Fruit fly (Drosophila melanogaster): ENCODE data around the gene CG2211.

Gene CG2211

DNA sequence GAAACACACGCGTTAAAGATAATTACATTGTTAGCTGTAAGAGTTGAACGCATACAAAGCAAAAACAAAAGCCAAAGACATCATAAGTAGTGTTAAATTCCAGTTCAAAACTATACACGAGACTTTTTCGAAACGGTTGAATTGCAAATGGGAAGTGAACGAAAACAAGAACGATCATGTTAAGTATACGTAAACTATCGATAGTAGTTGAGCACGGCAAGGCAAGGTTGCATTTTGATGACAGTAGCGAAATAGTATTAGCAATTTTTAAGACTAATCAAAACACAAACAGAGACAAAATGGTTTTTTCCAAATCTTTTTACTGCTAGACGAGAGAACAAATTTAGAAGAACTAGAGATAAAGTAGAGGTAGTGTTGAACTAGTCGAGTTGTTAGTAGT lies 40.3 kb downstream of the CG2211 start:
- no peak for TF ChIP-seq Sox14 (GFP tag; optimal IDR thresholded peaks at IDR 0.05)
- no peak for TF ChIP-seq Ets96B (tag; optimal IDR thresholded peaks at IDR 0.05)
- TF ChIP-seq CG6276 (GFP tag; optimal IDR thresholded peaks at IDR 0.05) = no peak
- TF ChIP-seq Eip78C (GFP tag) = no peak
- TF ChIP-seq net (GFP tag; optimal IDR thresholded peaks at IDR 0.05) = no peak
- no peak for TF ChIP-seq CG4318 (GFP tag; optimal IDR thresholded peaks at IDR 0.05)

All from whole organism, prepupa.